Fruit fly (Drosophila melanogaster): Measurements from ENCODE around the gene CG46306.

CG46306 gene

dm6 chrX:16781055-16781454, 54.3 kb downstream of the CG46306 start (continued):
- no peak for TF ChIP-seq CG6175 (GFP tag; IDR thresholded peaks at IDR 0.05)
- TF ChIP-seq al (GFP tag; IDR thresholded peaks at IDR 0.05): peak; percentile 30; the same call in 1 of the 2 replicates
- no peak for TF ChIP-seq Dip2 (GFP tag; IDR thresholded peaks at IDR 0.05)
- no peak for TF ChIP-seq Nf-YC (tag; optimal IDR thresholded peaks at IDR 0.05)
- no peak for TF ChIP-seq CG8944 (GFP tag; optimal IDR thresholded peaks at IDR 0.05)
- no peak for TF ChIP-seq zfh1 (GFP tag; IDR thresholded peaks at IDR 0.05)
- no peak for TF ChIP-seq tin (GFP tag; optimal IDR thresholded peaks at IDR 0.05)
- no peak for TF ChIP-seq CG43689 (GFP tag; IDR thresholded peaks at IDR 0.05)
- TF ChIP-seq CG15601 (tag; optimal IDR thresholded peaks at IDR 0.05): no peak
- no peak for TF ChIP-seq hkb (optimal IDR thresholded peaks at IDR 0.05)
- TF ChIP-seq hkb (GFP tag; IDR thresholded peaks at IDR 0.05): peak; percentile 27; the same call in 1 of the 2 replicates
- TF ChIP-seq Abd-B (GFP tag; optimal IDR thresholded peaks at IDR 0.05): no peak
- TF ChIP-seq CG4854 (GFP tag; optimal IDR thresholded peaks at IDR 0.05): no peak
- TF ChIP-seq CG16863 (GFP tag; optimal IDR thresholded peaks at IDR 0.05): peak; percentile 43
- TF ChIP-seq Myb (GFP tag; optimal IDR thresholded peaks at IDR 0.05): peak; percentile 22
- no peak for TF ChIP-seq bsh (GFP tag; optimal IDR thresholded peaks at IDR 0.05)
- peak in 1 of 2 experiments; percentile 22 for TF ChIP-seq chif (GFP tag; optimal IDR thresholded peaks at IDR 0.05)
- TF ChIP-seq repo (GFP tag; optimal IDR thresholded peaks at IDR 0.05): no peak
- TF ChIP-seq Sox102F (GFP tag; optimal IDR thresholded peaks at IDR 0.05): peak; percentile 10
- TF ChIP-seq exex (tag; optimal IDR thresholded peaks at IDR 0.05): no peak
- TF ChIP-seq trem (tag; optimal IDR thresholded peaks at IDR 0.05): no peak
- TF ChIP-seq sens (GFP tag): peak; percentile 68
- no peak for TF ChIP-seq nau (GFP tag; optimal IDR thresholded peaks at IDR 0.05)
- TF ChIP-seq HLH3B (GFP tag; IDR thresholded peaks at IDR 0.05): no peak
- TF ChIP-seq bigmax (GFP tag; optimal IDR thresholded peaks at IDR 0.05): no peak
- no peak for TF ChIP-seq Atf3 (GFP tag; optimal IDR thresholded peaks at IDR 0.05)
- TF ChIP-seq Jarid2 (GFP tag; optimal IDR thresholded peaks at IDR 0.05): no peak
- TF ChIP-seq CG1529 (GFP tag; optimal IDR thresholded peaks at IDR 0.05): no peak
- TF ChIP-seq chn (GFP tag; optimal IDR thresholded peaks at IDR 0.05): peak; percentile 35
- no peak for TF ChIP-seq bowl (GFP tag; IDR thresholded peaks at IDR 0.05)
- TF ChIP-seq scrt (GFP tag; optimal IDR thresholded peaks at IDR 0.05): peak; percentile 16
- no peak for TF ChIP-seq fd64A (GFP tag; optimal IDR thresholded peaks at IDR 0.05)
- TF ChIP-seq insv (GFP tag; optimal IDR thresholded peaks at IDR 0.05): no peak
- TF ChIP-seq MTF-1 (GFP tag; optimal IDR thresholded peaks at IDR 0.05; ENCODE audit: borderline replicate concordance): no peak
- no peak for TF ChIP-seq oc (tag; optimal IDR thresholded peaks at IDR 0.05)
- no peak for TF ChIP-seq nom (GFP tag; optimal IDR thresholded peaks at IDR 0.05)
- TF ChIP-seq CG11247 (GFP tag; IDR thresholded peaks at IDR 0.05): no peak
- peak; percentile 15 for TF ChIP-seq Hmr (GFP tag; optimal IDR thresholded peaks at IDR 0.05)
- peak; percentile 70 for TF ChIP-seq CG12769 (tag; optimal IDR thresholded peaks at IDR 0.05)
- no peak for TF ChIP-seq kah (GFP tag; optimal IDR thresholded peaks at IDR 0.05)
- no peak for TF ChIP-seq CG11085 (GFP tag; IDR thresholded peaks at IDR 0.05)
- TF ChIP-seq psq (GFP tag; optimal IDR thresholded peaks at IDR 0.05): no peak
- TF ChIP-seq row (GFP tag; IDR thresholded peaks at IDR 0.05): peak; percentile 32; the same call in 1 of the 3 replicates
- peak; percentile 53 for TF ChIP-seq CG3281 (GFP tag; optimal IDR thresholded peaks at IDR 0.05)
- peak; percentile 17 for TF ChIP-seq fu2 (GFP tag; optimal IDR thresholded peaks at IDR 0.05)
- no peak for TF ChIP-seq CG5245 (GFP tag; optimal IDR thresholded peaks at IDR 0.05)
- TF ChIP-seq onecut (GFP tag; IDR thresholded peaks at IDR 0.05): no peak
- no peak for TF ChIP-seq pan (optimal IDR thresholded peaks at IDR 0.05)
- no peak for TF ChIP-seq pan (GFP tag; optimal IDR thresholded peaks at IDR 0.05 in 1 of 2, IDR thresholded peaks at IDR 0.05 in 1 of 2)
- TF ChIP-seq CG4360 (GFP tag; IDR thresholded peaks at IDR 0.05): no peak
- TF ChIP-seq CG2116 (GFP tag; optimal IDR thresholded peaks at IDR 0.05): peak; percentile 6
- TF ChIP-seq bab2 (GFP tag; optimal IDR thresholded peaks at IDR 0.05): peak; percentile 27
- TF ChIP-seq z (GFP tag; IDR thresholded peaks at IDR 0.05): no peak

Data from whole organism, embryonic.